Fruit fly (Drosophila melanogaster) whole organism, embryonic: ENCODE results near the gene CG18577.

Experiments
- BEAF-32 ChIP-seq: fragments of 200-800 bp; sonication (Bioruptor generic); optimal IDR thresholded peaks from 3 replicates; lab custom pipeline; 2017; ENCODE audit warnings: missing biosample characterization, missing genetic modification characterization, mild to moderate bottlenecking, moderate library complexity, missing genetic modification reagents
- CG1024 ChIP-seq: fragments of 200-800 bp; sonication (Bioruptor generic); IDR thresholded peaks from 2 replicates; pipeline ENCODE4 v1.3.6; 2022; ENCODE audit warnings: missing biosample characterization, missing genetic modification characterization
- CG10267 ChIP-seq: fragments of 200-800 bp; sonication (Bioruptor generic); optimal IDR thresholded peaks from 2 replicates; lab custom pipeline; 2018; ENCODE audit warnings: missing biosample characterization, mild to moderate bottlenecking, missing genetic modification characterization, moderate library complexity
- CG10654 ChIP-seq: fragments of 200-800 bp; sonication (Bioruptor generic); optimal IDR thresholded peaks from 2 replicates; lab custom pipeline; 2016; ENCODE audit warnings: missing biosample characterization, missing genetic modification characterization
- CG11398 ChIP-seq: fragments of 200-800 bp; sonication (Bioruptor generic); optimal IDR thresholded peaks from 2 replicates; lab custom pipeline; 2016; ENCODE audit warnings: missing biosample characterization, missing genetic modification characterization
- CG13287 ChIP-seq: fragments of 200-800 bp; sonication (Bioruptor generic); IDR thresholded peaks from 2 replicates; pipeline ENCODE4 v1.3.6; 2022; ENCODE audit warnings: missing biosample characterization, missing genetic modification characterization; ENCODE audit not compliant: partially characterized antibody
- CG13775 ChIP-seq: fragments of 200-800 bp; sonication (Bioruptor generic); optimal IDR thresholded peaks from 3 replicates; lab custom pipeline; 2017; ENCODE audit warnings: missing biosample characterization, mild to moderate bottlenecking, missing genetic modification characterization
- CG14710 ChIP-seq: fragments of 200-800 bp; sonication (Bioruptor generic); optimal IDR thresholded peaks from 3 replicates; lab custom pipeline; 2019; ENCODE audit warnings: missing biosample characterization, mild to moderate bottlenecking, missing genetic modification characterization, moderate library complexity
- CG14965 ChIP-seq: fragments of 200-800 bp; sonication (Bioruptor generic); optimal IDR thresholded peaks from 2 replicates; lab custom pipeline; 2016; ENCODE audit warnings: missing biosample characterization, missing genetic modification characterization, borderline replicate concordance
- CG15696 ChIP-seq: fragments of 200-800 bp; sonication (Bioruptor generic); optimal IDR thresholded peaks from 2 replicates; lab custom pipeline; 2019; ENCODE audit warnings: missing biosample characterization, mild to moderate bottlenecking, missing genetic modification characterization, moderate library complexity
- CG1602 ChIP-seq: fragments of 200-800 bp; sonication (Bioruptor generic); optimal IDR thresholded peaks from 3 replicates; lab custom pipeline; 2016; ENCODE audit warnings: missing biosample characterization, missing genetic modification characterization
- CG16813 ChIP-seq: fragments of 200-800 bp; sonication (Bioruptor generic); IDR thresholded peaks from 3 replicates; pipeline ENCODE4 v1.3.6; 2022; ENCODE audit warnings: missing biosample characterization, missing genetic modification characterization; ENCODE audit not compliant: partially characterized antibody
- CG17612 ChIP-seq: fragments of 200-800 bp; sonication (Bioruptor generic); IDR thresholded peaks from 2 replicates; pipeline ENCODE4 v1.3.6; 2022; ENCODE audit warnings: missing biosample characterization, missing genetic modification characterization
- CG17829 ChIP-seq: fragments of 200-800 bp; optimal IDR thresholded peaks from 2 replicates; lab custom pipeline; 2019; ENCODE audit warnings: missing biosample characterization, mild to moderate bottlenecking, missing genetic modification characterization, moderate library complexity
- CG18599 ChIP-seq: fragments of 200-800 bp; sonication (Bioruptor generic); optimal IDR thresholded peaks from 3 replicates; lab custom pipeline; 2017; ENCODE audit warnings: missing biosample characterization, missing genetic modification characterization, mild to moderate bottlenecking, moderate library complexity, missing genetic modification reagents
- CG2199 ChIP-seq: fragments of 200-800 bp; sonication (Bioruptor generic); IDR thresholded peaks from 3 replicates; pipeline ENCODE4 v1.3.6; 2022; ENCODE audit warnings: missing biosample characterization, missing genetic modification characterization
- CG3163 ChIP-seq: fragments of 200-800 bp; sonication (Bioruptor generic); optimal IDR thresholded peaks from 3 replicates; lab custom pipeline; 2016; ENCODE audit warnings: missing biosample characterization, missing genetic modification characterization
- CG34376 ChIP-seq: fragments of 200-800 bp; sonication (Bioruptor generic); optimal IDR thresholded peaks from 2 replicates; lab custom pipeline; 2018; ENCODE audit warnings: missing biosample characterization, mild to moderate bottlenecking, missing genetic modification characterization
- CG34422 ChIP-seq: fragments of 200-800 bp; sonication (Bioruptor generic); IDR thresholded peaks from 3 replicates; pipeline ENCODE4 v1.3.6; 2022; ENCODE audit warnings: missing biosample characterization, missing genetic modification characterization
- CG6175 ChIP-seq: fragments of 200-800 bp; sonication (Bioruptor generic); IDR thresholded peaks from 3 replicates; pipeline ENCODE4 v1.3.6; 2022; ENCODE audit warnings: missing biosample characterization, missing genetic modification characterization
- CG6654 ChIP-seq: fragments of 200-800 bp; sonication (Bioruptor generic); optimal IDR thresholded peaks from 2 replicates; lab custom pipeline; 2017; ENCODE audit warnings: missing biosample characterization, mild to moderate bottlenecking, missing genetic modification characterization
- CG8388 ChIP-seq: fragments of 200-800 bp; sonication (Bioruptor generic); optimal IDR thresholded peaks from 2 replicates; lab custom pipeline; 2019; ENCODE audit warnings: missing biosample characterization, mild to moderate bottlenecking, missing genetic modification characterization, moderate library complexity
- D ChIP-seq, 2 experiments: fragments of 200-800 bp in 1 of 2; fragments of >200 bp in 1 of 2; sonication (Bioruptor generic) in 1 of 2; optimal IDR thresholded peaks; 2 replicates in 1 of 2; 3 replicates in 1 of 2; lab custom pipeline; 2017; ENCODE audit warnings: mild to moderate bottlenecking in 1 of 2, missing biosample characterization in 1 of 2, missing genetic modification characterization in 1 of 2, missing genetic modification reagents in 1 of 2
- HLHmδ ChIP-seq: fragments of 200-800 bp; sonication (Bioruptor generic); optimal IDR thresholded peaks from 2 replicates; lab custom pipeline; 2018; ENCODE audit warnings: missing biosample characterization, mild to moderate bottlenecking, missing genetic modification characterization, moderate library complexity
- HmgZ ChIP-seq: fragments of 200-800 bp; sonication (Bioruptor generic); optimal IDR thresholded peaks from 2 replicates; lab custom pipeline; 2018; ENCODE audit warnings: missing biosample characterization, mild to moderate bottlenecking, missing genetic modification characterization
- Kr ChIP-seq: fragments of 200-800 bp; sonication (Bioruptor generic); optimal IDR thresholded peaks from 2 replicates; lab custom pipeline; 2017; ENCODE audit warnings: missing biosample characterization, mild to moderate bottlenecking, missing genetic modification characterization
- Lhr ChIP-seq: fragments of 200-800 bp; sonication (Bioruptor generic); optimal IDR thresholded peaks from 3 replicates; lab custom pipeline; 2017; ENCODE audit warnings: mild to moderate bottlenecking, missing biosample characterization, missing genetic modification reagents, missing genetic modification characterization
- MESR4 ChIP-seq: fragments of 200-800 bp; sonication (Bioruptor generic); optimal IDR thresholded peaks from 2 replicates; lab custom pipeline; 2018; ENCODE audit warnings: missing biosample characterization, mild to moderate bottlenecking, missing genetic modification characterization, moderate library complexity
- Med ChIP-seq: fragments of 200-800 bp; sonication (Bioruptor generic); peaks from one replicate; lab custom pipeline; 2016; ENCODE audit warnings: missing biosample characterization, missing genetic modification characterization, mild to moderate bottlenecking, inconsistent platforms, moderate library complexity
- NC2α ChIP-seq: fragments of 200-800 bp; sonication (Bioruptor generic); optimal IDR thresholded peaks from 2 replicates; lab custom pipeline; 2016; ENCODE audit warnings: missing biosample characterization, missing genetic modification characterization
- Sin3A ChIP-seq: fragments of >200 bp; optimal IDR thresholded peaks from 2 replicates; lab custom pipeline; 2018
- Sry-δ ChIP-seq: fragments of 200-800 bp; sonication (Bioruptor generic); optimal IDR thresholded peaks from 2 replicates; lab custom pipeline; 2016; ENCODE audit warnings: missing biosample characterization, missing genetic modification characterization
- YL-1 ChIP-seq: fragments of 200-800 bp; sonication (Bioruptor generic); optimal IDR thresholded peaks from 3 replicates; lab custom pipeline; 2017; ENCODE audit warnings: missing biosample characterization, mild to moderate bottlenecking, missing genetic modification characterization
- ara ChIP-seq: fragments of 200-800 bp; sonication (Bioruptor generic); IDR thresholded peaks from 2 replicates; pipeline ENCODE4 v1.3.6; 2022; ENCODE audit warnings: missing biosample characterization, missing genetic modification characterization
- crp ChIP-seq, 2 experiments: fragments of 200-800 bp; sonication (Bioruptor generic); optimal IDR thresholded peaks; 2 replicates in 1 of 2; 3 replicates in 1 of 2; lab custom pipeline; 2017; ENCODE audit warnings: missing biosample characterization in 2 of 2, missing genetic modification characterization in 2 of 2, mild to moderate bottlenecking in 1 of 2, moderate library complexity in 1 of 2
- emc ChIP-seq: fragments of 200-800 bp; sonication (Bioruptor generic); optimal IDR thresholded peaks from 2 replicates; lab custom pipeline; 2016; ENCODE audit warnings: missing biosample characterization, missing genetic modification characterization
- gsb ChIP-seq: fragments of 200-800 bp; sonication (Bioruptor generic); IDR thresholded peaks from 2 replicates; pipeline ENCODE4 v1.3.6; 2022; ENCODE audit warnings: missing biosample characterization, missing genetic modification characterization
- hkb ChIP-seq, 2 experiments: fragments of 200-800 bp in 1 of 2; fragments of >200 bp in 1 of 2; sonication (Bioruptor generic) in 1 of 2; IDR thresholded peaks in 1 of 2; optimal IDR thresholded peaks in 1 of 2; 2 replicates each; pipeline versions ENCODE4 v1.3.6 to Lab custom; 2017 to 2022; ENCODE audit warnings: missing biosample characterization in 1 of 2, missing genetic modification characterization in 1 of 2
- knrl ChIP-seq: fragments of 200-800 bp; sonication (Bioruptor generic); IDR thresholded peaks from 3 replicates; pipeline ENCODE4 v1.3.6; 2022; ENCODE audit warnings: missing biosample characterization, missing genetic modification characterization; ENCODE audit not compliant: partially characterized antibody
- maf-S ChIP-seq: fragments of 200-800 bp; sonication (Bioruptor generic); optimal IDR thresholded peaks from 2 replicates; lab custom pipeline; 2016; ENCODE audit warnings: missing biosample characterization, missing genetic modification characterization
- mam ChIP-seq: fragments of 200-800 bp; sonication (Bioruptor generic); optimal IDR thresholded peaks from 3 replicates; lab custom pipeline; 2016; ENCODE audit warnings: missing biosample characterization, missing genetic modification characterization
- nerfin-1 ChIP-seq: fragments of 200-800 bp; sonication (Bioruptor generic); optimal IDR thresholded peaks from 3 replicates; lab custom pipeline; 2019; ENCODE audit warnings: missing biosample characterization, mild to moderate bottlenecking, missing genetic modification characterization, moderate library complexity
- pb ChIP-seq: fragments of 200-800 bp; sonication (Bioruptor generic); optimal IDR thresholded peaks from 3 replicates; lab custom pipeline; 2016; ENCODE audit warnings: missing biosample characterization, missing genetic modification characterization
- pho ChIP-seq: fragments of 200-800 bp; sonication (Bioruptor generic); optimal IDR thresholded peaks from 2 replicates; lab custom pipeline; 2016; ENCODE audit warnings: missing biosample characterization, missing genetic modification characterization
- phol ChIP-seq: fragments of 200-800 bp; sonication (Bioruptor generic); optimal IDR thresholded peaks from 3 replicates; lab custom pipeline; 2018; ENCODE audit warnings: missing biosample characterization, mild to moderate bottlenecking, missing genetic modification characterization, moderate library complexity
- sens ChIP-seq: fragments of 200-800 bp; sonication (Bioruptor generic); peaks from one replicate; lab custom pipeline; 2016; ENCODE audit warnings: missing biosample characterization, missing genetic modification characterization
- seq ChIP-seq: fragments of 200-800 bp; sonication (Bioruptor generic); IDR thresholded peaks from 2 replicates; pipeline ENCODE4 v1.3.6; 2022; ENCODE audit warnings: missing biosample characterization, missing genetic modification characterization
- sim ChIP-seq: fragments of 200-800 bp; sonication (Bioruptor generic); IDR thresholded peaks from 2 replicates; pipeline ENCODE4 v1.3.6; 2022; ENCODE audit warnings: missing biosample characterization, missing genetic modification characterization
- sima ChIP-seq: fragments of 200-800 bp; sonication (Bioruptor generic); optimal IDR thresholded peaks from 2 replicates; lab custom pipeline; 2016; ENCODE audit warnings: missing biosample characterization, missing genetic modification characterization
- sug ChIP-seq: fragments of 200-800 bp; optimal IDR thresholded peaks from 2 replicates; lab custom pipeline; 2019; ENCODE audit warnings: missing biosample characterization, mild to moderate bottlenecking, missing genetic modification characterization, moderate library complexity

Gene CG18577

DNA sequence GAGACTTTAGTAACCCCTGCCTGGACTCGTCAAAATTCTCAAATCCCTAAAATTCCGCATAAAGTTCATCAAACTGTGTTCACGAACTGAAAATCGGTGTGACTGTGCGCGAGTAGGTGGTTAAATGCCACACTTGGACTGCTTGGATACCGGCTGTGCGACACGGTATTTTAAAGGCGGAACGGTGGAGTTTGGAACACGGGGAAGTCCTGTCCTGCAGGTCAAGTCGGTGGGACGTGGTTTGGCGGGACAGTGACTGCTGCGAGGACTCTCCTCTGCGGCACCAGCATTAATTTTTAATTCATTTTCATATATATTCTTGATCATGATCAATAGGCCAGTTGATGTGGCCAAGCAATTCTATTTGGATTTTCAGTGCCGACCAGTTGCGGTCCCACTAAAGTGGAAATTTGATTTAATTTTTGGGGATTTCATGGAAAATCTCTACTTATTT is 39.1 kb downstream of the CG18577 start, which contains the start of the genes Arfip and CG17721:
Gene Arfip, minus strand, starts transcription at position 96 of the 454 bp plus-strand sequence.
Gene CG17721, plus strand, starts transcription at position 223 of the 454 bp plus-strand sequence.
- TF ChIP-seq CG2199 (no peak), hkb (optimal IDR thresholded peaks at IDR 0.05; lab: Kevin White, UChicago) (peak; percentile 70), hkb (GFP tag; IDR thresholded peaks at IDR 0.05; lab: Robert Waterston, UW) (no peak), CG34376 (no peak), HmgZ (peak; percentile 35), CG1602 (GFP tag; lab: Kevin White, UChicago) (no peak), D (optimal IDR thresholded peaks at IDR 0.05; lab: Kevin White, UChicago) (peak; percentile 51), D (GFP tag; optimal IDR thresholded peaks at IDR 0.05; lab: Kevin White, UChicago) (no peak), Sin3A (lab: Kevin White, UChicago) (peak; percentile 93), knrl (peak; percentile 33; the same call in 1 of the 3 replicates), sug (tag; lab: Kevin White, UChicago) (peak; percentile 16), CG10654 (GFP tag; lab: Kevin White, UChicago) (no peak), MESR4 (peak; percentile 73), maf-S (GFP tag; lab: Kevin White, UChicago) (no peak), CG3163 (GFP tag; lab: Kevin White, UChicago) (no peak), CG14965 (GFP tag; lab: Kevin White, UChicago) (no peak), sens (GFP tag; lab: Kevin White, UChicago) (peak; percentile 88), crp (GFP tag; optimal IDR thresholded peaks at IDR 0.05; lab: Kevin White, UChicago) (peak in 1 of 2 experiments; percentile 57), pho (GFP tag; lab: Kevin White, UChicago) (no peak), gsb (GFP tag; lab: Robert Waterston, UW) (no peak), CG8388 (GFP tag; lab: Kevin White, UChicago) (peak; percentile 54), sima (no peak), CG15696 (no peak), nerfin-1 (tag; lab: Kevin White, UChicago) (peak; percentile 9), sim (no peak), CG17612 (GFP tag; lab: Robert Waterston, UW) (no peak), Med (GFP tag; lab: Kevin White, UChicago) (peak; percentile 51), mam (GFP tag; lab: Kevin White, UChicago) (no peak), Lhr (peak; percentile 72), CG10267 (tag; lab: Kevin White, UChicago) (peak; percentile 16), CG1024 (GFP tag; lab: Robert Waterston, UW) (no peak), CG14710 (tag; lab: Kevin White, UChicago) (peak; percentile 93), phol (tag; lab: Kevin White, UChicago) (peak; percentile 7), ara (GFP tag; lab: Robert Waterston, UW) (no peak), CG17829 (tag; lab: Kevin White, UChicago) (peak; percentile 49), CG6175 (GFP tag; lab: Robert Waterston, UW) (no peak), HLHmδ (GFP tag; lab: Kevin White, UChicago) (peak; percentile 12), CG34422 (GFP tag; lab: Robert Waterston, UW) (peak; percentile 53; the same call in 1 of the 3 replicates), CG13287 (GFP tag; lab: Robert Waterston, UW) (peak; percentile 32; the same call in 1 of the 2 replicates), Kr (no peak), pb (GFP tag; lab: Kevin White, UChicago) (no peak), seq (GFP tag; lab: Robert Waterston, UW) (no peak), NC2α (no peak), Sry-δ (no peak), CG16813 (GFP tag; lab: Robert Waterston, UW) (no peak), CG6654 (GFP tag; lab: Kevin White, UChicago) (peak; percentile 67), BEAF-32 (peak; percentile 49), CG18599 (GFP tag; lab: Kevin White, UChicago) (no peak), YL-1 (GFP tag; lab: Kevin White, UChicago) (peak; percentile 55), CG11398 (GFP tag; lab: Kevin White, UChicago) (no peak), CG13775 (GFP tag; lab: Kevin White, UChicago) (no peak), emc (GFP tag; lab: Kevin White, UChicago) (no peak)
